Worm (Caenorhabditis elegans) whole organism, late embryonic: Measurements from ENCODE around the gene R04D3.3.

Source experiments
- C38D4.7 ChIP-seq: fragments of 200-800 bp; sonication (Bioruptor generic); optimal IDR thresholded peaks from 2 replicates; lab custom pipeline; 2018; ENCODE audit warnings: mild to moderate bottlenecking, missing genetic modification characterization, moderate library complexity, missing compliant biosample characterization
- Y22D7AL.16 ChIP-seq: sonication (generic microtip); optimal IDR thresholded peaks from 2 replicates; lab custom pipeline; 2016; ENCODE audit warnings: missing genetic modification characterization, missing compliant biosample characterization
- ama-1 ChIP-seq: fragments of 150-350 bp; optimal IDR thresholded peaks from 2 replicates; lab custom pipeline; 2014
- ceh-48 ChIP-seq: sonication (generic microtip); optimal IDR thresholded peaks from 2 replicates; lab custom pipeline; 2016; ENCODE audit warnings: missing genetic modification characterization, inconsistent platforms, missing compliant biosample characterization
- hlh-8 ChIP-seq: sonication (generic microtip); optimal IDR thresholded peaks from 2 replicates; lab custom pipeline; 2016; ENCODE audit warnings: missing genotype, missing genetic modification characterization, missing compliant biosample characterization
- rnt-1 ChIP-seq: sonication (generic microtip); optimal IDR thresholded peaks from 2 replicates; lab custom pipeline; 2016; ENCODE audit warnings: missing genetic modification characterization, missing compliant biosample characterization
- unc-3 ChIP-seq, 2 experiments: fragments of 200-800 bp in 1 of 2; sonication (Bioruptor generic) in 1 of 2; sonication (generic microtip) in 1 of 2; conservative IDR thresholded peaks in 1 of 2; optimal IDR thresholded peaks in 1 of 2; 2 replicates each; pipeline versions ENCODE4 v1.3.6 to Lab custom; 2016 to 2022; ENCODE audit warnings: missing compliant biosample characterization in 2 of 2, missing genetic modification characterization in 2 of 2, missing genetic modification reagents in 1 of 2

DNA sequence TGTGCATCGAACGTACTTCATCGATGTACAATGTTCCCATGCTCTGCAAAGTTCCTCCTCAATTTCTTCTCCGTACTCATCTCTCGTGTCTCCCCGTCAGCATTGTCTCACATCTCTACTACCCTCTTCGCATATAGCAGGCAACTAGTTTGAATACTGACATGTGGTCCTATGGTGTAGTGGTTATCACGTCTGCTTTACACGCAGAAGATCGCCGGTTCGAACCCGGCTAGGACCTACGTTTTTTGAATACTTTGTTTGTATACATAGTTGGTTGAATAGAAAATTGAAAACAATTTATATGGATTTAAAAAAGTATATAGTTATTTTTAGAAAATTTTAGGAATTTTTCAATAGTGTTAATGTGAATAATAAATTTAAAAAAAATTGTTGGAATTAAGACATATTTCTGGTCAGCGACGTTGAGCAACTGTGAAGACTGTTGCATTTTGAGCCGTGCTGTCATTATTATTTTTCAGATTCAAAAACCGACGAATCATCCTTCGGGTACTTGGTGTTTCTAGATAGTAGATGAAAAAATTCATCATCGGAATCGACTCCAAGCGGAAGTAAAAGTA lies 16.5 kb upstream of the R04D3.3 start:
- peak; percentile 80 for TF ChIP-seq ceh-48 (tag; lab: Kevin White, UChicago)
- no peak for TF ChIP-seq ama-1
- TF ChIP-seq Y22D7AL.16 (tag; lab: Kevin White, UChicago), result peak; percentile 90
- TF ChIP-seq rnt-1, result peak; percentile 80
- peak; percentile 88 for TF ChIP-seq C38D4.7
- TF ChIP-seq hlh-8, result peak; percentile 93
- peak; percentile 91 for TF ChIP-seq unc-3 (GFP tag; conservative IDR thresholded peaks at IDR 0.05; lab: Robert Waterston, UW)
- TF ChIP-seq unc-3 (tag; optimal IDR thresholded peaks at IDR 0.05; lab: Kevin White, UChicago), result peak; percentile 92
